Fruit fly (Drosophila melanogaster) whole organism, embryonic: ENCODE data around the gene vkg.

ENCODE experiments used
- CG11093 ChIP-seq: fragments of 200-800 bp; sonication (Bioruptor generic); IDR thresholded peaks from 3 replicates; pipeline ENCODE4 v1.3.6; 2022; ENCODE audit warnings: missing biosample characterization, missing genetic modification characterization
- CG11504 ChIP-seq: fragments of 200-800 bp; sonication (Bioruptor generic); optimal IDR thresholded peaks from 3 replicates; lab custom pipeline; 2019; ENCODE audit warnings: missing biosample characterization, mild to moderate bottlenecking, missing genetic modification characterization, moderate library complexity
- CG15601 ChIP-seq: fragments of 200-800 bp; sonication (Bioruptor generic); optimal IDR thresholded peaks from 3 replicates; lab custom pipeline; 2019; ENCODE audit warnings: missing biosample characterization, mild to moderate bottlenecking, missing genetic modification characterization, moderate library complexity
- CG8388 ChIP-seq: fragments of 200-800 bp; sonication (Bioruptor generic); optimal IDR thresholded peaks from 2 replicates; lab custom pipeline; 2019; ENCODE audit warnings: missing biosample characterization, mild to moderate bottlenecking, missing genetic modification characterization, moderate library complexity
- Elba2 ChIP-seq: fragments of 200-800 bp; sonication (Bioruptor generic); optimal IDR thresholded peaks from 3 replicates; lab custom pipeline; 2016; ENCODE audit warnings: missing biosample characterization, missing genetic modification characterization
- GATAe ChIP-seq: fragments of 200-800 bp; sonication (Bioruptor generic); conservative IDR thresholded peaks from 2 replicates; pipeline ENCODE4 v1.3.6; 2022; ENCODE audit warnings: missing biosample characterization, missing genetic modification characterization
- Hmx ChIP-seq: fragments of 200-800 bp; sonication (Bioruptor generic); optimal IDR thresholded peaks from 2 replicates; lab custom pipeline; 2016; ENCODE audit warnings: missing biosample characterization, missing genetic modification characterization
- NC2α ChIP-seq: fragments of 200-800 bp; sonication (Bioruptor generic); optimal IDR thresholded peaks from 2 replicates; lab custom pipeline; 2016; ENCODE audit warnings: missing biosample characterization, missing genetic modification characterization
- ash1 ChIP-seq: fragments of 200-800 bp; sonication (Bioruptor generic); optimal IDR thresholded peaks from 2 replicates; lab custom pipeline; 2018; ENCODE audit warnings: missing biosample characterization, mild to moderate bottlenecking, missing genetic modification characterization

- no peak for TF ChIP-seq GATAe (GFP tag; lab: Robert Waterston, UW)
- no peak for TF ChIP-seq ash1
- TF ChIP-seq NC2α (GFP tag; lab: Kevin White, UChicago): no peak
- TF ChIP-seq Hmx (GFP tag; lab: Kevin White, UChicago): no peak
- no peak for TF ChIP-seq Elba2
- no peak for TF ChIP-seq CG15601 (tag; lab: Kevin White, UChicago)
- TF ChIP-seq CG11093 (GFP tag; lab: Robert Waterston, UW): no peak
- no peak for TF ChIP-seq CG8388
- no peak for TF ChIP-seq CG11504 (tag; lab: Kevin White, UChicago)
These were observed 45.8 kb downstream of the vkg start for dm6 chr2L:4982098-4982646.
